Worm (Caenorhabditis elegans) whole organism, late embryonic: ENCODE results near the gene lin-39.

Experiments used
- C08G9.2 ChIP-seq: sonication (generic microtip); optimal IDR thresholded peaks from 2 replicates; lab custom pipeline; 2016; ENCODE audit warnings: mild to moderate bottlenecking, missing genetic modification characterization, moderate library complexity, missing compliant biosample characterization
- F13H6.1 ChIP-seq: sonication (generic microtip); optimal IDR thresholded peaks from 2 replicates; lab custom pipeline; 2016; ENCODE audit warnings: missing genetic modification characterization, missing compliant biosample characterization
- K02D7.2 ChIP-seq: sonication (generic microtip); optimal IDR thresholded peaks from 2 replicates; lab custom pipeline; 2017; ENCODE audit warnings: mild to moderate bottlenecking, missing genetic modification characterization, missing compliant biosample characterization
- K09A11.1 ChIP-seq: sonication (generic microtip); optimal IDR thresholded peaks from 2 replicates; lab custom pipeline; 2017; ENCODE audit warnings: antibody characterized with exemption, mild to moderate bottlenecking, missing genetic modification characterization, missing compliant biosample characterization; ENCODE audit not compliant: insufficient read depth
- Y22D7AL.16 ChIP-seq: sonication (generic microtip); optimal IDR thresholded peaks from 2 replicates; lab custom pipeline; 2016; ENCODE audit warnings: missing genetic modification characterization, missing compliant biosample characterization
- ahr-1 ChIP-seq: sonication (generic microtip); optimal IDR thresholded peaks from 2 replicates; lab custom pipeline; 2016; ENCODE audit warnings: missing genetic modification characterization, missing compliant biosample characterization
- ama-1 ChIP-seq: fragments of 150-350 bp; optimal IDR thresholded peaks from 2 replicates; lab custom pipeline; 2014
- ceh-18 ChIP-seq: sonication (generic microtip); optimal IDR thresholded peaks from 2 replicates; lab custom pipeline; 2016; ENCODE audit warnings: missing genetic modification characterization, missing compliant biosample characterization
- ceh-19 ChIP-seq: fragments of 200-800 bp; sonication (Bioruptor generic); optimal IDR thresholded peaks from 2 replicates; lab custom pipeline; 2018; ENCODE audit warnings: mild to moderate bottlenecking, missing genetic modification characterization, missing compliant biosample characterization
- ceh-2 ChIP-seq: sonication (generic microtip); optimal IDR thresholded peaks from 2 replicates; lab custom pipeline; 2016; ENCODE audit warnings: missing genotype, missing genetic modification characterization, missing compliant biosample characterization
- ceh-30 ChIP-seq: fragments of 150-350 bp; optimal IDR thresholded peaks from 2 replicates; lab custom pipeline; 2014; ENCODE audit warnings: missing biosample characterization, missing genetic modification characterization
- ceh-31 ChIP-seq: sonication (generic microtip); optimal IDR thresholded peaks from 2 replicates; lab custom pipeline; 2016; ENCODE audit warnings: missing genetic modification characterization, missing compliant biosample characterization
- ceh-34 ChIP-seq: sonication (generic microtip); optimal IDR thresholded peaks from 2 replicates; lab custom pipeline; 2016; ENCODE audit warnings: mild to moderate bottlenecking, missing genetic modification characterization, missing compliant biosample characterization
- ceh-45 ChIP-seq: fragments of 200-800 bp; sonication (Bioruptor generic); IDR thresholded peaks from 2 replicates; pipeline ENCODE4 v1.3.6; 2022; ENCODE audit warnings: missing genetic modification reagents, missing genetic modification characterization, missing compliant biosample characterization
- ceh-6 ChIP-seq: fragments of 200-800 bp; sonication (Bioruptor generic); optimal IDR thresholded peaks from 2 replicates; lab custom pipeline; 2018; ENCODE audit warnings: mild to moderate bottlenecking, missing genetic modification characterization, missing compliant biosample characterization
- che-1 ChIP-seq: sonication (generic microtip); optimal IDR thresholded peaks from 2 replicates; lab custom pipeline; 2016; ENCODE audit warnings: mild to moderate bottlenecking, missing genetic modification characterization, missing compliant biosample characterization
- dmd-4 ChIP-seq: sonication (generic microtip); optimal IDR thresholded peaks from 2 replicates; lab custom pipeline; 2016; ENCODE audit warnings: borderline replicate concordance, missing genetic modification characterization, missing compliant biosample characterization
- dve-1 ChIP-seq: sonication (generic microtip); optimal IDR thresholded peaks from 2 replicates; lab custom pipeline; 2017; ENCODE audit warnings: antibody characterized with exemption, mild to moderate bottlenecking, missing genetic modification characterization, missing compliant biosample characterization
- elt-2 ChIP-seq: sonication (generic microtip); optimal IDR thresholded peaks from 2 replicates; lab custom pipeline; 2016; ENCODE audit warnings: missing genetic modification reagents, missing genetic modification characterization, missing compliant biosample characterization
- elt-4 ChIP-seq: sonication (generic microtip); optimal IDR thresholded peaks from 2 replicates; lab custom pipeline; 2016; ENCODE audit warnings: missing genetic modification characterization, missing compliant biosample characterization
- hlh-13 ChIP-seq: fragments of 200-800 bp; sonication (Bioruptor generic); optimal IDR thresholded peaks from 2 replicates; lab custom pipeline; 2018; ENCODE audit warnings: mild to moderate bottlenecking, missing genetic modification characterization, missing compliant biosample characterization
- hlh-30 ChIP-seq: sonication (generic microtip); optimal IDR thresholded peaks from 2 replicates; lab custom pipeline; 2017; ENCODE audit warnings: antibody characterized with exemption, missing genetic modification characterization, missing compliant biosample characterization; ENCODE audit not compliant: insufficient read depth
- hlh-6 ChIP-seq: sonication (generic microtip); optimal IDR thresholded peaks from 2 replicates; lab custom pipeline; 2016; ENCODE audit warnings: missing genotype, missing genetic modification characterization, missing compliant biosample characterization
- lim-6 ChIP-seq: sonication (generic microtip); optimal IDR thresholded peaks from 2 replicates; lab custom pipeline; 2016; ENCODE audit warnings: missing genetic modification characterization, missing compliant biosample characterization
- lin-11 ChIP-seq: fragments of 200-800 bp; sonication (Bioruptor generic); optimal IDR thresholded peaks from 2 replicates; lab custom pipeline; 2018; ENCODE audit warnings: mild to moderate bottlenecking, missing genetic modification characterization, missing compliant biosample characterization
- madf-2 ChIP-seq: sonication (generic microtip); optimal IDR thresholded peaks from 2 replicates; lab custom pipeline; 2017; ENCODE audit warnings: missing genetic modification characterization, missing compliant biosample characterization
- nfya-1 ChIP-seq: sonication (generic microtip); optimal IDR thresholded peaks from 2 replicates; lab custom pipeline; 2017; ENCODE audit warnings: missing genetic modification characterization, mild to moderate bottlenecking, missing compliant biosample characterization, antibody characterized with exemption, moderate library complexity
- nhr-11 ChIP-seq: fragments of 150-350 bp; optimal IDR thresholded peaks from 2 replicates; lab custom pipeline; 2014; ENCODE audit warnings: missing biosample characterization, missing genetic modification characterization
- nhr-232 ChIP-seq: sonication (generic microtip); optimal IDR thresholded peaks from 2 replicates; lab custom pipeline; 2016; ENCODE audit warnings: missing genetic modification characterization, missing compliant biosample characterization
- odd-2 ChIP-seq: sonication (generic microtip); optimal IDR thresholded peaks from 2 replicates; lab custom pipeline; 2017; ENCODE audit warnings: antibody characterized with exemption, mild to moderate bottlenecking, missing genetic modification characterization, missing compliant biosample characterization
- pax-1 ChIP-seq: fragments of 150-350 bp; optimal IDR thresholded peaks from 2 replicates; lab custom pipeline; 2014; ENCODE audit warnings: missing biosample characterization, missing genetic modification characterization
- pros-1 ChIP-seq: fragments of 150-350 bp; optimal IDR thresholded peaks from 2 replicates; lab custom pipeline; 2014; ENCODE audit warnings: missing biosample characterization, missing genetic modification reagents, missing genetic modification characterization
- ref-2 ChIP-seq: sonication (generic microtip); optimal IDR thresholded peaks from 2 replicates; lab custom pipeline; 2016; ENCODE audit warnings: missing genetic modification characterization, missing compliant biosample characterization
- rnt-1 ChIP-seq: sonication (generic microtip); optimal IDR thresholded peaks from 2 replicates; lab custom pipeline; 2016; ENCODE audit warnings: missing genetic modification characterization, missing compliant biosample characterization
- sdc-2 ChIP-seq: sonication (generic microtip); optimal IDR thresholded peaks from 2 replicates; lab custom pipeline; 2016; ENCODE audit warnings: missing genotype, missing genetic modification characterization, missing compliant biosample characterization
- sox-2 ChIP-seq: fragments of 200-800 bp; sonication (Bioruptor generic); IDR thresholded peaks from 2 replicates; pipeline ENCODE4 v1.3.6; 2022; ENCODE audit warnings: missing genetic modification reagents, missing genetic modification characterization, missing compliant biosample characterization
- syd-9 ChIP-seq: sonication (generic microtip); optimal IDR thresholded peaks from 2 replicates; lab custom pipeline; 2016; ENCODE audit warnings: mild to moderate bottlenecking, missing genetic modification characterization, moderate library complexity, missing compliant biosample characterization
- tbx-2 ChIP-seq: sonication (generic microtip); optimal IDR thresholded peaks from 2 replicates; lab custom pipeline; 2016; ENCODE audit warnings: missing genetic modification characterization, missing compliant biosample characterization
- tbx-7 ChIP-seq: sonication (generic microtip); optimal IDR thresholded peaks from 2 replicates; lab custom pipeline; 2016; ENCODE audit warnings: missing genotype, missing genetic modification characterization, missing compliant biosample characterization
- ttx-3 ChIP-seq: sonication (generic microtip); optimal IDR thresholded peaks from 2 replicates; lab custom pipeline; 2016; ENCODE audit warnings: missing genetic modification reagents, missing genetic modification characterization, missing compliant biosample characterization
- unc-3 ChIP-seq, 2 experiments: fragments of 200-800 bp in 1 of 2; sonication (Bioruptor generic) in 1 of 2; sonication (generic microtip) in 1 of 2; conservative IDR thresholded peaks in 1 of 2; optimal IDR thresholded peaks in 1 of 2; 2 replicates each; pipeline versions ENCODE4 v1.3.6 to Lab custom; 2016 to 2022; ENCODE audit warnings: missing compliant biosample characterization in 2 of 2, missing genetic modification characterization in 2 of 2, missing genetic modification reagents in 1 of 2
- unc-42 ChIP-seq: sonication (generic microtip); optimal IDR thresholded peaks from 2 replicates; lab custom pipeline; 2016; ENCODE audit warnings: missing genotype, missing genetic modification characterization, missing compliant biosample characterization
- unc-55 ChIP-seq: sonication (generic microtip); optimal IDR thresholded peaks from 2 replicates; lab custom pipeline; 2017; ENCODE audit warnings: missing biosample characterization, missing genetic modification reagents, missing genetic modification characterization

lin-39 gene

DNA sequence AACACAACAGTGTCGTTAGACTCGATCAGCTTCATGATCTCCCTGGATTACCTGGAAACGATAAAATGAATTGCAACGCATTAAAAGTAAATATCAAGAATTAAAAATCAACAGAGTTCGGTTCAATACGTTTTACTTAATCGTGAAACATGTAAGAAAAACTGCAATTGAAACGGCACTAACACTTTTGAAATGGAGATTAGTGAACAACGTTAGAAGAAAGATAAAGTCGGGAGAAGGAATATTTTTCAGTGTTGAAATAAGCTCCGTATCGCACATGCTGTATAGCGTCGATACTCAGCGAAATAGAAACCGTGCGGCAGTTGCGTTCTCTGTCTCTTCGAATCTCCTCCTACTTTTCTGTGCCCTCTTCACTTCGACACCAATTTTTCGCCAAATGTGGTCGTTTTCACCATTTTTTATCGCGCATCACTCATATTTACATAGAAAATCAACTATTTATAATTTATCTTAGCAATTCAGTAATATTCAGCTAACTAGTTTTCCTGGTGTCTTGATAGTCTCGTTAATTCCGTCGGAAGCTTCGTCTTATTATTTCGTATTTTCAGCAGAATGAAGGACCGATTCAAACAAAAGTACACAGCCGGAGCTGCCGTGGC, 36.5 kb upstream of the lin-39 start, which contains the start of the genes rpl-9 and lpd-7:
rpl-9 (minus strand) TSS at position 51 of the 620 bp plus-strand sequence.
lpd-7 (plus strand) TSS at position 570 of the 620 bp plus-strand sequence.
- TF ChIP-seq ceh-34, result peak; percentile 59
- peak; percentile 24 for TF ChIP-seq rnt-1 (tag; lab: Kevin White, UChicago)
- TF ChIP-seq nfya-1 (tag; lab: Kevin White, UChicago), result peak; percentile 80
- TF ChIP-seq ceh-31, result peak; percentile 61
- TF ChIP-seq lim-6 (tag; lab: Kevin White, UChicago), result no peak
- peak; percentile 46 for TF ChIP-seq dve-1 (tag; lab: Kevin White, UChicago)
- no peak for TF ChIP-seq che-1 (tag; lab: Kevin White, UChicago)
- TF ChIP-seq unc-3 (GFP tag; conservative IDR thresholded peaks at IDR 0.05; lab: Robert Waterston, UW), result no peak
- peak; percentile 26 for TF ChIP-seq unc-3 (tag; optimal IDR thresholded peaks at IDR 0.05; lab: Kevin White, UChicago)
- TF ChIP-seq ceh-30 (tag; lab: Kevin White, UChicago), result no peak
- TF ChIP-seq ceh-18 (tag; lab: Kevin White, UChicago), result peak; percentile 54
- TF ChIP-seq Y22D7AL.16 (tag; lab: Kevin White, UChicago), result no peak
- peak; percentile 46 for TF ChIP-seq pax-1 (tag; lab: Kevin White, UChicago)
- peak; percentile 43 for TF ChIP-seq elt-2 (tag; lab: Kevin White, UChicago)
- peak; percentile 1 for TF ChIP-seq F13H6.1 (tag; lab: Kevin White, UChicago)
- no peak for TF ChIP-seq tbx-7 (tag; lab: Kevin White, UChicago)
- TF ChIP-seq tbx-2 (tag; lab: Kevin White, UChicago), result peak; percentile 42
- TF ChIP-seq madf-2, result no peak
- peak; percentile 21 for TF ChIP-seq unc-42 (tag; lab: Kevin White, UChicago)

DNA sequence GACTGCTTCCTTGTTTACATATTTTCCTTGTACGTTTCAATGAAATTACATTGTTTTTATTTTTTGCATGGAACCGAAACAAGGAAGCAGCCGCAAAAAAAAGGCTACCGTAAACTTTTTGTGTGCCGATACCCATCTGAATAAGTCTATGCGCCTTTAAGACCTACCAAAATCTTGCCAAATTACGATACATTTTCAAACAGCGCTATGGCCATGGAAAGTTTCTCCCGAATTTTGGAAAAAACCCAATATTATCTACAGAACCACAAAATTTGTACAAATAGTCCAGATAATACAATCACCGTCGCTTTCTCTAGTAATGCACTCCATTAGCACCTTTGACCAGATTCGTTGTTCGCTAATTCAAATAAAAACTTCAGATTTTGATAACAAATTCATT, 35.3 kb upstream of the lin-39 start:
- TF ChIP-seq dmd-4 (tag; lab: Kevin White, UChicago), result no peak
- no peak for TF ChIP-seq hlh-13 (GFP tag; lab: Kevin White, UChicago)
- no peak for TF ChIP-seq ceh-45 (GFP tag; lab: Robert Waterston, UW)
- no peak for TF ChIP-seq odd-2
- TF ChIP-seq unc-42 (tag; lab: Kevin White, UChicago), result no peak
- TF ChIP-seq ceh-6, result no peak
- no peak for TF ChIP-seq nhr-11 (tag; lab: Kevin White, UChicago)
- no peak for TF ChIP-seq hlh-30 (tag; lab: Kevin White, UChicago)
- no peak for TF ChIP-seq lin-11 (tag; lab: Kevin White, UChicago)
- TF ChIP-seq Y22D7AL.16 (tag; lab: Kevin White, UChicago), result no peak
- TF ChIP-seq ama-1, result no peak
- TF ChIP-seq elt-4, result no peak
- no peak for TF ChIP-seq nhr-232
- no peak for TF ChIP-seq nfya-1 (tag; lab: Kevin White, UChicago)
- no peak for TF ChIP-seq ahr-1 (tag; lab: Kevin White, UChicago)
- no peak for TF ChIP-seq K09A11.1 (tag; lab: Kevin White, UChicago)
- no peak for TF ChIP-seq ttx-3 (tag; lab: Kevin White, UChicago)

DNA sequence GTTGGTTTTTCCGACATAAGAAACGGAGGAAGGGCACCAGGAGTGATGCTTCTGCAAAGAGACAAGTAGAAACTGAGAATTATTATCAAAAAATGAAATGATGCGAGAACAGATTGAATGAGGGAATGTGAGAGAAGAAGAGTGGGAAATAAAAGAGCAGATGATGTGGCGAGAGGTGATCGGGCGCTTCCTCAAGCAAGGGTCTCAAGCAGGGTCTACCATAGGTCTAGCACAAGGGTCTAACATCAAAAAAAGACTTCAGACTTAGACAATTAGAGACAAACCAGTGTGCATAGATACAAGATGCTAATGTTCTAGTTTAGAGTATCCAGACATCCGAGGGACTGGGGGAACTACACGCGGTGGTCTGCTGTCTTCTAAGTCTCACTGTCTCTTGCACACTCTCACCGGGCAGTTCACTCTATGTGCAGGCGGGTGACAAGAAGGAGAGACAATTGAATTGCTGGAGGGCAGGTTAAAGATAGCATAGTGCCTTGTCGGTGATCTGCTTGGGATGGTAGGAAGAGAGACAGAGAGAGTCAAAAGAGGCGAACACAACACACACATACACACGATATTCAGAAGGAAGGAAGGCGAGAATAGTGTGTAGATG, 33.8 kb upstream of the lin-39 start, which contains the start of gene R13A5.7:
R13A5.7 (minus strand) TSS at position 51 of the 613 bp plus-strand sequence.
- no peak for TF ChIP-seq K02D7.2 (tag; lab: Kevin White, UChicago)
- peak; percentile 89 for TF ChIP-seq hlh-30 (tag; lab: Kevin White, UChicago)
- peak; percentile 48 for TF ChIP-seq hlh-6 (tag; lab: Kevin White, UChicago)
- peak; percentile 40 for TF ChIP-seq ceh-2 (tag; lab: Kevin White, UChicago)
- TF ChIP-seq tbx-2 (tag; lab: Kevin White, UChicago), result peak; percentile 83
- peak; percentile 83 for TF ChIP-seq nfya-1 (tag; lab: Kevin White, UChicago)
- TF ChIP-seq ceh-45 (GFP tag; lab: Robert Waterston, UW), result no peak
- peak; percentile 78 for TF ChIP-seq ceh-34
- TF ChIP-seq ceh-30 (tag; lab: Kevin White, UChicago), result no peak
- TF ChIP-seq unc-42 (tag; lab: Kevin White, UChicago), result peak; percentile 59
- TF ChIP-seq C08G9.2 (tag; lab: Kevin White, UChicago), result no peak
- peak; percentile 90 for TF ChIP-seq unc-55 (GFP tag; lab: Kevin White, UChicago)
- TF ChIP-seq F13H6.1 (tag; lab: Kevin White, UChicago), result peak; percentile 56
- peak; percentile 41 for TF ChIP-seq sdc-2 (tag; lab: Kevin White, UChicago)
- TF ChIP-seq pros-1, result peak; percentile 70
- TF ChIP-seq dmd-4 (tag; lab: Kevin White, UChicago), result peak; percentile 2
- peak; percentile 13 for TF ChIP-seq syd-9 (tag; lab: Kevin White, UChicago)
- TF ChIP-seq sox-2 (GFP tag; lab: Robert Waterston, UW), result no peak
- no peak for TF ChIP-seq odd-2
- TF ChIP-seq ref-2 (tag; lab: Kevin White, UChicago), result peak; percentile 9
- TF ChIP-seq ceh-31, result peak; percentile 86
- TF ChIP-seq elt-2 (tag; lab: Kevin White, UChicago), result peak; percentile 33
- peak; percentile 43 for TF ChIP-seq ceh-18 (tag; lab: Kevin White, UChicago)
- peak; percentile 56 for TF ChIP-seq ceh-19 (GFP tag; lab: Kevin White, UChicago)
- peak; percentile 25 for TF ChIP-seq dve-1 (tag; lab: Kevin White, UChicago)
- TF ChIP-seq, all 69 proteins: peak for 19
